Fruit fly (Drosophila melanogaster): ENCODE data around the gene Srp68.

Gene Srp68

DNA sequence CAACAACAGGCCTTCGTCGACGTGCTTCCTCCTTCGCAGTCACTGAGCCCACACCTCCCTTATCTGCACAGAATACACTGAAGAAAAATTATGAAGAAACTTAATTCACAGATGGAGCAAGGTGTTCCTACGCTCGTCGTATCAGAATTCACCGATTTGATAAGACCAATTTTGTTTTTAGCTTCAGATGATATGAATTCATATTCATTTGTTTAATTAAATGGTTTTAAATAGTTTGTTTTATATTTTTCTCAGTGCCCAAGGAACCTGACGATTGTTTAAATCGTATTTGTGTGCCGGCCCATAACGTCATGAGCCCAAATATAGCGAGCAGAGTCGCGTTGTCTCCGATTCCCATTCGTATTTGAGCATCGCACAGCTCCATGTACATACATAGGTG is 48.8 kb downstream of the Srp68 start (continued):
- no peak for TF ChIP-seq CG2889 (GFP tag; IDR thresholded peaks at IDR 0.05)
- TF ChIP-seq CG34422 (GFP tag; IDR thresholded peaks at IDR 0.05), result peak; percentile 59; the same call in 1 of the 3 replicates
- no peak for TF ChIP-seq kay (GFP tag; optimal IDR thresholded peaks at IDR 0.05)
- peak; percentile 93 for TF ChIP-seq fd102C (GFP tag; optimal IDR thresholded peaks at IDR 0.05)
- TF ChIP-seq CG3281 (GFP tag; optimal IDR thresholded peaks at IDR 0.05), result peak; percentile 35
- TF ChIP-seq grau (tag; optimal IDR thresholded peaks at IDR 0.05), result peak; percentile 70
- peak; percentile 10 for TF ChIP-seq CG31388 (GFP tag; optimal IDR thresholded peaks at IDR 0.05)
- TF ChIP-seq crc (GFP tag; optimal IDR thresholded peaks at IDR 0.05), result peak; percentile 15
- TF ChIP-seq vfl (GFP tag; optimal IDR thresholded peaks at IDR 0.05), result no peak
- TF ChIP-seq cwo (GFP tag; optimal IDR thresholded peaks at IDR 0.05), result peak; percentile 45
- TF ChIP-seq CG3847 (GFP tag; IDR thresholded peaks at IDR 0.05), result 0 out of 2 replicates have a peak, but pooled peaks have one; percentile 19
- TF ChIP-seq D (optimal IDR thresholded peaks at IDR 0.05), result no peak
- TF ChIP-seq D (GFP tag; optimal IDR thresholded peaks at IDR 0.05), result peak; percentile 55
- TF ChIP-seq CG15011 (GFP tag; optimal IDR thresholded peaks at IDR 0.05), result peak; percentile 9
- TF ChIP-seq CG2202 (tag; optimal IDR thresholded peaks at IDR 0.05), result peak; percentile 77
- TF ChIP-seq tgo (GFP tag; IDR thresholded peaks at IDR 0.05), result peak; percentile 65
- no peak for TF ChIP-seq CG7745 (tag; optimal IDR thresholded peaks at IDR 0.05)
- peak; percentile 90 for TF ChIP-seq Med (GFP tag)
- TF ChIP-seq cg (GFP tag; optimal IDR thresholded peaks at IDR 0.05), result no peak
- no peak for TF ChIP-seq wdn (GFP tag; IDR thresholded peaks at IDR 0.05)
- peak; percentile 66; the same call in 2 of the 3 replicates for TF ChIP-seq Optix (GFP tag; IDR thresholded peaks at IDR 0.05)
- TF ChIP-seq Scr (GFP tag; IDR thresholded peaks at IDR 0.05; ENCODE audit: partially characterized antibody), result no peak
- TF ChIP-seq CG13624 (GFP tag; optimal IDR thresholded peaks at IDR 0.05), result peak; percentile 19
- TF ChIP-seq repo (GFP tag; optimal IDR thresholded peaks at IDR 0.05), result no peak
- TF ChIP-seq eve (GFP tag; optimal IDR thresholded peaks at IDR 0.05), result no peak
- TF ChIP-seq mam (GFP tag; optimal IDR thresholded peaks at IDR 0.05), result peak; percentile 38
- TF ChIP-seq dpn (GFP tag; optimal IDR thresholded peaks at IDR 0.05), result peak; percentile 45 to 51
- TF ChIP-seq ase (GFP tag; IDR thresholded peaks at IDR 0.05), result no peak
- TF ChIP-seq CG3726 (GFP tag; IDR thresholded peaks at IDR 0.05), result no peak
- peak; percentile 30; the same call in 1 of the 2 replicates for TF ChIP-seq CG7372 (GFP tag; IDR thresholded peaks at IDR 0.05)
- peak; percentile 56 for TF ChIP-seq slbo (GFP tag; IDR thresholded peaks at IDR 0.05)
- TF ChIP-seq CG14441 (GFP tag; IDR thresholded peaks at IDR 0.05), result peak; percentile 28; the same call in 1 of the 2 replicates
- no peak for TF ChIP-seq disco-r (GFP tag; optimal IDR thresholded peaks at IDR 0.05)
- peak; percentile 85 for TF ChIP-seq CG8924 (tag; optimal IDR thresholded peaks at IDR 0.05)
- TF ChIP-seq eyg (GFP tag; optimal IDR thresholded peaks at IDR 0.05), result no peak
- TF ChIP-seq CG6854 (GFP tag; optimal IDR thresholded peaks at IDR 0.05), result no peak
- TF ChIP-seq E2f1 (GFP tag; IDR thresholded peaks at IDR 0.05), result peak; percentile 57
- TF ChIP-seq CG8281 (tag; optimal IDR thresholded peaks at IDR 0.05), result peak; percentile 8
- TF ChIP-seq gce (GFP tag; IDR thresholded peaks at IDR 0.05), result no peak
- peak; percentile 10 for TF ChIP-seq pho (GFP tag; optimal IDR thresholded peaks at IDR 0.05)
- TF ChIP-seq CG18476 (GFP tag; optimal IDR thresholded peaks at IDR 0.05), result peak; percentile 13
- TF ChIP-seq CG16815 (GFP tag; optimal IDR thresholded peaks at IDR 0.05), result peak; percentile 75
- TF ChIP-seq pum (GFP tag; optimal IDR thresholded peaks at IDR 0.05), result peak; percentile 63
- no peak for TF ChIP-seq Sry-β (GFP tag; optimal IDR thresholded peaks at IDR 0.05)
- peak; percentile 64 for TF ChIP-seq CG4820 (GFP tag; optimal IDR thresholded peaks at IDR 0.05)
- peak; percentile 5 for TF ChIP-seq Ets97D (GFP tag; optimal IDR thresholded peaks at IDR 0.05)
- no peak for TF ChIP-seq CG12299 (tag; optimal IDR thresholded peaks at IDR 0.05)
- TF ChIP-seq CG30403 (GFP tag; optimal IDR thresholded peaks at IDR 0.05), result peak; percentile 51
- peak; percentile 55 for TF ChIP-seq CG1233 (GFP tag; optimal IDR thresholded peaks at IDR 0.05)
- TF ChIP-seq lab (GFP tag; optimal IDR thresholded peaks at IDR 0.05), result peak; percentile 43
- peak; percentile 46 for TF ChIP-seq Atf-2 (GFP tag; optimal IDR thresholded peaks at IDR 0.05)
- no peak for TF ChIP-seq Nf-YC (tag; optimal IDR thresholded peaks at IDR 0.05)
